Worm (Caenorhabditis elegans) whole organism, L2 larva: Measurements from ENCODE around the gene ptr-4.

Source experiments
- C34F6.9 ChIP-seq: fragments of 150-350 bp; optimal IDR thresholded peaks from 2 replicates; lab custom pipeline; 2014; ENCODE audit warnings: missing biosample characterization, missing genetic modification characterization
- F13H6.1 ChIP-seq: sonication (generic microtip); optimal IDR thresholded peaks from 2 replicates; lab custom pipeline; 2016; ENCODE audit warnings: missing genetic modification characterization, missing compliant biosample characterization
- R02D3.7 ChIP-seq: fragments of 150-350 bp; optimal IDR thresholded peaks from 2 replicates; lab custom pipeline; 2014; ENCODE audit warnings: missing biosample characterization, missing genetic modification characterization
- ZK546.5 ChIP-seq: sonication (generic microtip); optimal IDR thresholded peaks from 2 replicates; lab custom pipeline; 2017; ENCODE audit warnings: missing biosample characterization, missing genetic modification characterization
- aly-2 ChIP-seq: fragments of 150-350 bp; optimal IDR thresholded peaks from 2 replicates; lab custom pipeline; 2014; ENCODE audit warnings: missing biosample characterization, missing genetic modification characterization
- blmp-1 ChIP-seq: sonication (generic microtip); optimal IDR thresholded peaks from 2 replicates; lab custom pipeline; 2017; ENCODE audit warnings: missing genetic modification characterization, mild to moderate bottlenecking, missing compliant biosample characterization, antibody characterized with exemption, moderate library complexity; ENCODE audit not compliant: insufficient read depth
- ceh-16 ChIP-seq: fragments of 150-350 bp; optimal IDR thresholded peaks from 2 replicates; lab custom pipeline; 2014; ENCODE audit warnings: missing biosample characterization, missing genetic modification characterization
- ceh-82 ChIP-seq: fragments of 150-350 bp; optimal IDR thresholded peaks from 2 replicates; lab custom pipeline; 2014; ENCODE audit warnings: missing biosample characterization, missing genetic modification characterization
- crh-2 ChIP-seq: sonication (generic microtip); optimal IDR thresholded peaks from 2 replicates; lab custom pipeline; 2017; ENCODE audit warnings: missing biosample characterization, missing genetic modification characterization
- dmd-4 ChIP-seq: sonication (generic microtip); optimal IDR thresholded peaks from 2 replicates; lab custom pipeline; 2017; ENCODE audit warnings: missing biosample characterization, missing genetic modification characterization
- egl-27 ChIP-seq: sonication (generic microtip); optimal IDR thresholded peaks from 3 replicates; lab custom pipeline; 2017; ENCODE audit warnings: missing biosample characterization, missing genetic modification reagents, missing genetic modification characterization
- elt-1 ChIP-seq: fragments of 150-350 bp; optimal IDR thresholded peaks from 2 replicates; lab custom pipeline; 2014; ENCODE audit warnings: missing biosample characterization, missing genetic modification characterization
- elt-3 ChIP-seq: sonication (generic microtip); optimal IDR thresholded peaks from 2 replicates; lab custom pipeline; 2017; ENCODE audit warnings: missing biosample characterization, missing genetic modification characterization
- fos-1 ChIP-seq: fragments of 150-350 bp; optimal IDR thresholded peaks from 2 replicates; lab custom pipeline; 2014; ENCODE audit warnings: missing biosample characterization, missing genetic modification characterization
- gmeb-1 ChIP-seq: fragments of 150-350 bp; optimal IDR thresholded peaks from 2 replicates; lab custom pipeline; 2014; ENCODE audit warnings: missing biosample characterization, missing genetic modification characterization
- lin-11 ChIP-seq: fragments of 150-350 bp; sonication (generic microtip); optimal IDR thresholded peaks from 2 replicates; lab custom pipeline; 2014; ENCODE audit warnings: missing biosample characterization, missing genetic modification characterization, inconsistent platforms, mixed read lengths
- lin-13 ChIP-seq: fragments of 150-350 bp; optimal IDR thresholded peaks from 2 replicates; lab custom pipeline; 2014; ENCODE audit warnings: missing biosample characterization, missing genetic modification reagents, missing genetic modification characterization
- lsy-2 ChIP-seq, 2 experiments: fragments of 150-350 bp in 1 of 2; sonication (generic microtip) in 1 of 2; optimal IDR thresholded peaks; 2 replicates each; lab custom pipeline; 2014 to 2017; ENCODE audit warnings: missing biosample characterization in 2 of 2, missing genetic modification characterization in 2 of 2
- mbf-1 ChIP-seq: sonication (generic microtip); optimal IDR thresholded peaks from 2 replicates; lab custom pipeline; 2017; ENCODE audit warnings: missing biosample characterization, missing genetic modification characterization
- mdl-1 ChIP-seq, 2 experiments: fragments of 150-350 bp in 1 of 2; sonication (generic microtip) in 1 of 2; optimal IDR thresholded peaks; 2 replicates each; lab custom pipeline; 2017; ENCODE audit warnings: missing biosample characterization in 2 of 2, missing genetic modification characterization in 2 of 2
- nhr-12 ChIP-seq: fragments of 150-350 bp; optimal IDR thresholded peaks from 2 replicates; lab custom pipeline; 2014; ENCODE audit warnings: missing biosample characterization, missing genetic modification characterization
- nhr-21 ChIP-seq: fragments of 150-350 bp; optimal IDR thresholded peaks from 2 replicates; lab custom pipeline; 2014; ENCODE audit warnings: missing biosample characterization, missing genetic modification characterization
- nhr-23 ChIP-seq: fragments of 150-350 bp; optimal IDR thresholded peaks from 2 replicates; lab custom pipeline; 2014; ENCODE audit warnings: missing biosample characterization, missing genetic modification reagents, missing genetic modification characterization
- nhr-237 ChIP-seq: fragments of 150-350 bp; optimal IDR thresholded peaks from 2 replicates; lab custom pipeline; 2014; ENCODE audit warnings: missing biosample characterization, missing genetic modification characterization
- nhr-25 ChIP-seq: fragments of 150-350 bp; sonication (generic microtip); optimal IDR thresholded peaks from 3 replicates; lab custom pipeline; 2014; ENCODE audit warnings: missing biosample characterization, missing genetic modification characterization
- nhr-6 ChIP-seq: fragments of 150-350 bp; optimal IDR thresholded peaks from 2 replicates; lab custom pipeline; 2014; ENCODE audit warnings: missing biosample characterization, missing genetic modification characterization
- nhr-77 ChIP-seq: fragments of 150-350 bp; optimal IDR thresholded peaks from 2 replicates; lab custom pipeline; 2014; ENCODE audit warnings: missing biosample characterization, missing genetic modification characterization
- skn-1 ChIP-seq: sonication (generic microtip); optimal IDR thresholded peaks from 2 replicates; lab custom pipeline; 2017; ENCODE audit warnings: missing biosample characterization, missing genetic modification characterization
- sma-3 ChIP-seq: sonication (generic microtip); optimal IDR thresholded peaks from 2 replicates; lab custom pipeline; 2016; ENCODE audit warnings: missing genetic modification reagents, missing genetic modification characterization, missing compliant biosample characterization
- sma-9 ChIP-seq, 2 experiments: fragments of 150-350 bp in 1 of 2; sonication (generic microtip) in 1 of 2; optimal IDR thresholded peaks; 2 replicates each; lab custom pipeline; 2014 to 2016; ENCODE audit warnings: missing genetic modification characterization in 2 of 2, mild to moderate bottlenecking in 1 of 2, missing biosample characterization in 1 of 2, missing compliant biosample characterization in 1 of 2, missing genetic modification reagents in 1 of 2, moderate library complexity in 1 of 2
- snpc-4 ChIP-seq: fragments of 150-350 bp; optimal IDR thresholded peaks from 2 replicates; lab custom pipeline; 2014; ENCODE audit warnings: missing biosample characterization, missing genetic modification characterization
- unc-55 ChIP-seq: fragments of 150-350 bp; sonication (generic microtip); optimal IDR thresholded peaks from 3 replicates; lab custom pipeline; 2014; ENCODE audit warnings: missing biosample characterization, missing genetic modification reagents, missing genetic modification characterization
- unc-62 ChIP-seq: fragments of 150-350 bp; optimal IDR thresholded peaks from 2 replicates; lab custom pipeline; 2014; ENCODE audit warnings: missing biosample characterization, missing genetic modification reagents, missing genetic modification characterization
- zag-1 ChIP-seq: fragments of 150-350 bp; optimal IDR thresholded peaks from 2 replicates; lab custom pipeline; 2014; ENCODE audit warnings: missing biosample characterization, missing genetic modification characterization

The ptr-4 gene

ce11 chrX:6065936-6066452, at the start of gene ptr-4:
Gene ptr-4 (minus strand): TSS chrX:6065986.
- TF ChIP-seq lin-11 (tag; lab: Kevin White, UChicago) (no peak), skn-1 (tag; lab: Kevin White, UChicago) (no peak), mbf-1 (tag; lab: Kevin White, UChicago) (no peak), mdl-1 (tag; optimal IDR thresholded peaks at IDR 0.05; lab: Kevin White, UChicago) (no peak), C34F6.9 (no peak)

- TF ChIP-seq lsy-2 (tag; optimal IDR thresholded peaks at IDR 0.05; lab: Kevin White, UChicago) (no peak), dmd-4 (no peak), nhr-6 (tag; lab: Kevin White, UChicago) (no peak)
These were observed 49.7 kb upstream of the ptr-4 start, which contains the start of gene C15H9.3 for ce11 chrX:6115502-6115901. Gene C15H9.3 (plus strand): TSS chrX:6115802.

ce11 chrX:6112817-6113216, 47.0 kb upstream of the ptr-4 start, which contains the start of gene prx-3:
Gene prx-3 (minus strand): TSS chrX:6112917.
- TF ChIP-seq nhr-6 (tag; lab: Kevin White, UChicago), result no peak
- no peak for TF ChIP-seq zag-1 (tag; lab: Kevin White, UChicago)
- TF ChIP-seq unc-55 (GFP tag; lab: Kevin White, UChicago), result no peak
- TF ChIP-seq R02D3.7 (tag; lab: Kevin White, UChicago), result no peak
- no peak for TF ChIP-seq nhr-23
- no peak for TF ChIP-seq nhr-237 (tag; lab: Kevin White, UChicago)

ce11 chrX:6109288-6109770, 43.5 kb upstream of the ptr-4 start, which contains the start of gene kynu-1:
Gene kynu-1 (minus strand): TSS chrX:6109338.
- no peak for TF ChIP-seq nhr-23
- peak; percentile 26 for TF ChIP-seq sma-3
- no peak for TF ChIP-seq ZK546.5
- peak; percentile 8 for TF ChIP-seq egl-27 (tag; lab: Kevin White, UChicago)
- peak; percentile 31 for TF ChIP-seq nhr-25
- peak; percentile 42 for TF ChIP-seq blmp-1 (tag; lab: Kevin White, UChicago)
- no peak for TF ChIP-seq unc-62 (GFP tag; lab: Kevin White, UChicago)
- TF ChIP-seq ceh-82 (tag; lab: Kevin White, UChicago), result no peak
- peak; percentile 56 for TF ChIP-seq sma-9 (GFP tag; optimal IDR thresholded peaks at IDR 0.05; lab: Kevin White, UChicago)
- TF ChIP-seq sma-9 (tag; optimal IDR thresholded peaks at IDR 0.05; lab: Kevin White, UChicago), result no peak
- no peak for TF ChIP-seq lin-11 (tag; lab: Kevin White, UChicago)
- TF ChIP-seq crh-2 (tag; lab: Kevin White, UChicago), result no peak
- peak; percentile 54 for TF ChIP-seq fos-1 (tag; lab: Kevin White, UChicago)
- no peak for TF ChIP-seq elt-1 (tag; lab: Kevin White, UChicago)
- TF ChIP-seq skn-1 (tag; lab: Kevin White, UChicago), result no peak
- peak; percentile 0 for TF ChIP-seq gmeb-1 (tag; lab: Kevin White, UChicago)
- peak; percentile 27 for TF ChIP-seq nhr-21 (tag; lab: Kevin White, UChicago)
- TF ChIP-seq nhr-77 (tag; lab: Kevin White, UChicago), result no peak

DNA sequence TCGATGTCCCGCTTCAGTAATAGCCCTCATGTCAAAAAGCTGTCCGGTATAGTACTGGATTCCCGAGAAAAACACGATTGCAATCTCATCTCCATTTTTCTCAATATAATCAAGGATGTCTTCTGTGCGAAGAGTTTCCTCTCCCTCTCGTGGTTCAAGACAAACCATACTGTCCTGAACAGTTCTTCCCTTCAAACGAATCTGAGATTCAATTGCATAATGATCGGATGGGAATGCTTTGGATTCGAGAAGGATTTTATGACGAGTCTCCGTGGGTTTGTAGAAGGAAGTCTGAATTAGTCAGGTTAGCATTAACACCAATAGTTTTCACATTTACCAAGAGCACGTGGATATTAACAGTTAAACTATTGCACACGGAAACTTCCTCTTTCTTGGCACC, 42.2 kb upstream of the ptr-4 start:
- no peak for TF ChIP-seq snpc-4 (tag; lab: Kevin White, UChicago)
- no peak for TF ChIP-seq sma-9 (GFP tag; optimal IDR thresholded peaks at IDR 0.05; lab: Kevin White, UChicago)
- TF ChIP-seq sma-9 (tag; optimal IDR thresholded peaks at IDR 0.05; lab: Kevin White, UChicago), result no peak
- no peak for TF ChIP-seq blmp-1 (tag; lab: Kevin White, UChicago)
- no peak for TF ChIP-seq nhr-6 (tag; lab: Kevin White, UChicago)
- TF ChIP-seq nhr-12, result no peak
- TF ChIP-seq lin-13, result no peak
- no peak for TF ChIP-seq zag-1 (tag; lab: Kevin White, UChicago)
- TF ChIP-seq C34F6.9, result no peak
- no peak for TF ChIP-seq F13H6.1 (tag; lab: Kevin White, UChicago)
- TF ChIP-seq aly-2, result no peak
- no peak for TF ChIP-seq elt-3
- TF ChIP-seq fos-1 (tag; lab: Kevin White, UChicago), result no peak
- no peak for TF ChIP-seq mdl-1 (tag; optimal IDR thresholded peaks at IDR 0.05; lab: Kevin White, UChicago)
- TF ChIP-seq ceh-16, result no peak
